Fruit fly (Drosophila melanogaster) whole organism, embryonic: ENCODE data around the gene fan.

Experiments used
- ATbp ChIP-seq: fragments of 200-800 bp; sonication (Bioruptor generic); optimal IDR thresholded peaks from 2 replicates; lab custom pipeline; 2017; ENCODE audit warnings: missing biosample characterization, mild to moderate bottlenecking, missing genetic modification characterization, missing genetic modification reagents
- Blimp-1 ChIP-seq: fragments of 200-800 bp; sonication (Bioruptor generic); optimal IDR thresholded peaks from 3 replicates; lab custom pipeline; 2018; ENCODE audit warnings: missing biosample characterization, missing genetic modification characterization, mild to moderate bottlenecking, moderate library complexity, missing genetic modification reagents
- Bteb2 ChIP-seq: fragments of 200-800 bp; sonication (Bioruptor generic); optimal IDR thresholded peaks from 2 replicates; lab custom pipeline; 2016; ENCODE audit warnings: missing biosample characterization, missing genetic modification characterization
- CG10565 ChIP-seq: fragments of 200-800 bp; sonication (Bioruptor generic); optimal IDR thresholded peaks from 3 replicates; lab custom pipeline; 2016; ENCODE audit warnings: missing biosample characterization, mild to moderate bottlenecking, missing genetic modification characterization
- CG10979 ChIP-seq: fragments of 200-800 bp; sonication (Bioruptor generic); optimal IDR thresholded peaks from 2 replicates; lab custom pipeline; 2018; ENCODE audit warnings: missing biosample characterization, mild to moderate bottlenecking, missing genetic modification characterization, moderate library complexity
- CG12219 ChIP-seq: fragments of 200-800 bp; sonication (Bioruptor generic); optimal IDR thresholded peaks from 3 replicates; lab custom pipeline; 2018; ENCODE audit warnings: missing biosample characterization, mild to moderate bottlenecking, missing genetic modification characterization
- CG16815 ChIP-seq: fragments of 200-800 bp; sonication (Bioruptor generic); optimal IDR thresholded peaks from 3 replicates; lab custom pipeline; 2017; ENCODE audit warnings: missing biosample characterization, mild to moderate bottlenecking, missing genetic modification characterization
- CG17361 ChIP-seq: fragments of 200-800 bp; sonication (Bioruptor generic); IDR thresholded peaks from 3 replicates; pipeline ENCODE4 v1.3.6; 2022; ENCODE audit warnings: missing biosample characterization, missing genetic modification characterization
- CG17568 ChIP-seq: fragments of 200-800 bp; sonication (Bioruptor generic); optimal IDR thresholded peaks from 2 replicates; lab custom pipeline; 2018; ENCODE audit warnings: missing biosample characterization, mild to moderate bottlenecking, missing genetic modification characterization, moderate library complexity
- CG17802 ChIP-seq: fragments of 200-800 bp; sonication (Bioruptor generic); optimal IDR thresholded peaks from 2 replicates; lab custom pipeline; 2018; ENCODE audit warnings: missing biosample characterization, mild to moderate bottlenecking, missing genetic modification characterization, moderate library complexity
- CG43689 ChIP-seq: fragments of 200-800 bp; sonication (Bioruptor generic); IDR thresholded peaks from 2 replicates; pipeline ENCODE4 v1.3.6; 2022; ENCODE audit warnings: missing biosample characterization, missing genetic modification characterization
- CG4730 ChIP-seq: fragments of 200-800 bp; sonication (Bioruptor generic); IDR thresholded peaks from 2 replicates; pipeline ENCODE4 v1.3.6; 2022; ENCODE audit warnings: missing biosample characterization, missing genetic modification characterization
- CG6175 ChIP-seq: fragments of 200-800 bp; sonication (Bioruptor generic); IDR thresholded peaks from 3 replicates; pipeline ENCODE4 v1.3.6; 2022; ENCODE audit warnings: missing biosample characterization, missing genetic modification characterization
- CG6813 ChIP-seq: fragments of 200-800 bp; sonication (Bioruptor generic); optimal IDR thresholded peaks from 2 replicates; lab custom pipeline; 2017; ENCODE audit warnings: missing biosample characterization, missing genetic modification characterization, mild to moderate bottlenecking, moderate library complexity, missing genetic modification reagents
- CG7928 ChIP-seq: fragments of 200-800 bp; sonication (Bioruptor generic); optimal IDR thresholded peaks from 2 replicates; lab custom pipeline; 2017; ENCODE audit warnings: missing biosample characterization, mild to moderate bottlenecking, missing genetic modification characterization
- CG8359 ChIP-seq: fragments of 200-800 bp; sonication (Bioruptor generic); optimal IDR thresholded peaks from 2 replicates; lab custom pipeline; 2017; ENCODE audit warnings: missing biosample characterization, mild to moderate bottlenecking, missing genetic modification characterization, borderline replicate concordance
- E2f2 ChIP-seq: fragments of 200-800 bp; sonication (Bioruptor generic); IDR thresholded peaks from 2 replicates; pipeline ENCODE4 v1.3.6; 2022; ENCODE audit warnings: missing biosample characterization, missing genetic modification characterization
- Eip74EF ChIP-seq, 2 experiments: fragments of 200-800 bp in 1 of 2; fragments of >200 bp in 1 of 2; sonication (Bioruptor generic) in 1 of 2; optimal IDR thresholded peaks; 2 replicates each; lab custom pipeline; 2017 to 2019; ENCODE audit warnings: missing biosample characterization in 2 of 2, missing genetic modification characterization in 2 of 2, mild to moderate bottlenecking in 1 of 2, moderate library complexity in 1 of 2
- Elba2 ChIP-seq: fragments of 200-800 bp; sonication (Bioruptor generic); optimal IDR thresholded peaks from 3 replicates; lab custom pipeline; 2016; ENCODE audit warnings: missing biosample characterization, missing genetic modification characterization
- Fer2 ChIP-seq: fragments of 200-800 bp; sonication (Bioruptor generic); optimal IDR thresholded peaks from 2 replicates; lab custom pipeline; 2018; ENCODE audit warnings: missing biosample characterization, mild to moderate bottlenecking, missing genetic modification characterization, moderate library complexity
- H15 ChIP-seq: fragments of 200-800 bp; sonication (Bioruptor generic); IDR thresholded peaks from 3 replicates; pipeline ENCODE4 v1.3.6; 2022; ENCODE audit warnings: missing biosample characterization, missing genetic modification characterization
- Hmx ChIP-seq: fragments of 200-800 bp; sonication (Bioruptor generic); optimal IDR thresholded peaks from 2 replicates; lab custom pipeline; 2016; ENCODE audit warnings: missing biosample characterization, missing genetic modification characterization
- Hr51 ChIP-seq, 2 experiments: fragments of 200-800 bp; sonication (Bioruptor generic); optimal IDR thresholded peaks; 2 replicates in 1 of 2; 3 replicates in 1 of 2; lab custom pipeline; 2016 to 2018; ENCODE audit warnings: missing biosample characterization in 2 of 2, missing genetic modification characterization in 2 of 2, mild to moderate bottlenecking in 1 of 2, moderate library complexity in 1 of 2
- Jarid2 ChIP-seq: fragments of 200-800 bp; sonication (Bioruptor generic); optimal IDR thresholded peaks from 3 replicates; lab custom pipeline; 2017; ENCODE audit warnings: mild to moderate bottlenecking, missing biosample characterization, missing genetic modification reagents, missing genetic modification characterization
- Lhr ChIP-seq: fragments of 200-800 bp; sonication (Bioruptor generic); optimal IDR thresholded peaks from 3 replicates; lab custom pipeline; 2017; ENCODE audit warnings: mild to moderate bottlenecking, missing biosample characterization, missing genetic modification reagents, missing genetic modification characterization
- Med ChIP-seq: fragments of 200-800 bp; sonication (Bioruptor generic); peaks from one replicate; lab custom pipeline; 2016; ENCODE audit warnings: missing biosample characterization, missing genetic modification characterization, mild to moderate bottlenecking, inconsistent platforms, moderate library complexity
- NC2α ChIP-seq: fragments of 200-800 bp; sonication (Bioruptor generic); optimal IDR thresholded peaks from 2 replicates; lab custom pipeline; 2016; ENCODE audit warnings: missing biosample characterization, missing genetic modification characterization
- NFAT ChIP-seq: fragments of 200-800 bp; sonication (Bioruptor generic); IDR thresholded peaks from 2 replicates; pipeline ENCODE4 v1.3.6; 2022; ENCODE audit warnings: missing biosample characterization, missing genetic modification characterization
- Taf1 ChIP-seq: fragments of 200-800 bp; sonication (Bioruptor generic); IDR thresholded peaks from 2 replicates; pipeline ENCODE4 v1.3.6; 2022; ENCODE audit warnings: missing biosample characterization, missing genetic modification characterization
- Trl ChIP-seq, 3 experiments: fragments of >200 bp in 2 of 3; fragments of 200-800 bp in 1 of 3; sonication (Bioruptor generic) in 1 of 3; optimal IDR thresholded peaks; 2 replicates in 1 of 3; 3 replicates in 2 of 3; lab custom pipeline; 2016 to 2017; ENCODE audit warnings: missing biosample characterization in 1 of 3, missing genetic modification characterization in 1 of 3
- amos ChIP-seq: fragments of 200-800 bp; sonication (Bioruptor generic); IDR thresholded peaks from 2 replicates; pipeline ENCODE4 v1.3.6; 2022; ENCODE audit warnings: missing biosample characterization, missing genetic modification characterization; ENCODE audit not compliant: partially characterized antibody
- ap ChIP-seq: fragments of 200-800 bp; sonication (Bioruptor generic); IDR thresholded peaks from 2 replicates; pipeline ENCODE4 v1.3.6; 2022; ENCODE audit warnings: missing biosample characterization, missing genetic modification characterization
- bigmax ChIP-seq: fragments of 200-800 bp; sonication (Bioruptor generic); optimal IDR thresholded peaks from 2 replicates; lab custom pipeline; 2018; ENCODE audit warnings: missing biosample characterization, mild to moderate bottlenecking, missing genetic modification characterization
- chn ChIP-seq: fragments of 200-800 bp; sonication (Bioruptor generic); optimal IDR thresholded peaks from 2 replicates; lab custom pipeline; 2016; ENCODE audit warnings: missing biosample characterization, missing genetic modification characterization
- crp ChIP-seq, 2 experiments: fragments of 200-800 bp; sonication (Bioruptor generic); optimal IDR thresholded peaks; 2 replicates in 1 of 2; 3 replicates in 1 of 2; lab custom pipeline; 2017; ENCODE audit warnings: missing biosample characterization in 2 of 2, missing genetic modification characterization in 2 of 2, mild to moderate bottlenecking in 1 of 2, moderate library complexity in 1 of 2
- da ChIP-seq: fragments of 200-800 bp; sonication (Bioruptor generic); optimal IDR thresholded peaks from 2 replicates; lab custom pipeline; 2016; ENCODE audit warnings: missing biosample characterization, missing genetic modification characterization
- dmrt11E ChIP-seq: fragments of 200-800 bp; sonication (Bioruptor generic); optimal IDR thresholded peaks from 3 replicates; lab custom pipeline; 2018; ENCODE audit warnings: missing biosample characterization, mild to moderate bottlenecking, missing genetic modification characterization, moderate library complexity
- emc ChIP-seq: fragments of 200-800 bp; sonication (Bioruptor generic); optimal IDR thresholded peaks from 2 replicates; lab custom pipeline; 2016; ENCODE audit warnings: missing biosample characterization, missing genetic modification characterization
- fd96Cb ChIP-seq: fragments of 200-800 bp; sonication (Bioruptor generic); optimal IDR thresholded peaks from 2 replicates; lab custom pipeline; 2018; ENCODE audit warnings: missing biosample characterization, mild to moderate bottlenecking, missing genetic modification characterization, moderate library complexity
- fu2 ChIP-seq: fragments of 200-800 bp; sonication (Bioruptor generic); optimal IDR thresholded peaks from 2 replicates; lab custom pipeline; 2016; ENCODE audit warnings: missing biosample characterization, missing genetic modification characterization
- ham ChIP-seq: fragments of 200-800 bp; sonication (Bioruptor generic); IDR thresholded peaks from 2 replicates; pipeline ENCODE4 v1.3.6; 2022; ENCODE audit warnings: missing biosample characterization, missing genetic modification characterization
- kay ChIP-seq: fragments of 200-800 bp; sonication (Bioruptor generic); optimal IDR thresholded peaks from 2 replicates; lab custom pipeline; 2016; ENCODE audit warnings: missing biosample characterization, missing genetic modification characterization
- lilli ChIP-seq: fragments of 200-800 bp; sonication (Bioruptor generic); optimal IDR thresholded peaks from 3 replicates; lab custom pipeline; 2016; ENCODE audit warnings: missing biosample characterization, missing genetic modification characterization
- luna ChIP-seq: fragments of 200-800 bp; sonication (Bioruptor generic); optimal IDR thresholded peaks from 2 replicates; lab custom pipeline; 2016; ENCODE audit warnings: missing biosample characterization, missing genetic modification characterization
- nau ChIP-seq: fragments of 200-800 bp; sonication (Bioruptor generic); optimal IDR thresholded peaks from 3 replicates; lab custom pipeline; 2017; ENCODE audit warnings: missing biosample characterization, mild to moderate bottlenecking, missing genetic modification characterization, missing genetic modification reagents
- onecut ChIP-seq: fragments of 200-800 bp; sonication (Bioruptor generic); IDR thresholded peaks from 2 replicates; pipeline ENCODE4 v1.3.6; 2022; ENCODE audit warnings: missing biosample characterization, missing genetic modification characterization
- pho ChIP-seq: fragments of 200-800 bp; sonication (Bioruptor generic); optimal IDR thresholded peaks from 2 replicates; lab custom pipeline; 2016; ENCODE audit warnings: missing biosample characterization, missing genetic modification characterization
- tgo ChIP-seq: fragments of 200-800 bp; sonication (Bioruptor generic); IDR thresholded peaks from 3 replicates; pipeline ENCODE4 v1.3.6; 2022; ENCODE audit warnings: missing biosample characterization, missing genetic modification characterization
- ttk ChIP-seq: fragments of 200-800 bp; sonication (Bioruptor generic); IDR thresholded peaks from 2 replicates; pipeline ENCODE4 v2.1.2; 2022; ENCODE audit warnings: missing biosample characterization, missing genetic modification characterization
- tup ChIP-seq: fragments of 200-800 bp; sonication (Bioruptor generic); optimal IDR thresholded peaks from 2 replicates; lab custom pipeline; 2016; ENCODE audit warnings: missing biosample characterization, mild to moderate bottlenecking, missing genetic modification characterization, moderate library complexity
- yki ChIP-seq: fragments of >200 bp; optimal IDR thresholded peaks from 3 replicates; lab custom pipeline; 2018

Gene fan

DNA sequence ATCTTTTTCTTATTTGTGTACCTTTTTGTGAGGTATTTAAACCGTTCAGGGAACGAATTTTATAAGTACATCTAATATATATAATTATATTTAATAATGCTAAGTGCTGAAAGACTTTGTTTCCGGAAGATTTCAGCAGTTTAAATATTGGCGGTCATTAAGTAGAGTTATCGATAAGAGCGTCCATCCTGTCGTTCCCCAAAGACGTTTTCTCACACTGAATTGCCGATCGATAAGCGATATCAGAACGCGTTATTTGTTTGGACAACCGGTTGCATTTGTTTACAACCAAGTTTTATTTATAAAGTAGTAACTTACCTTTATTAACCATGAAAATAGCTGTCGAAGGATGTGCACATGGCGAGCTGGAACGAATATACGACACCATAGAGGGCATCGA, 12.7 kb downstream of the fan start, which contains the start of gene ldbr (continued):
- TF ChIP-seq Lhr (GFP tag; lab: Kevin White, UChicago) = no peak
- no peak for TF ChIP-seq Trl (optimal IDR thresholded peaks at IDR 0.05; lab: Kevin White, UChicago)
- TF ChIP-seq Trl (GFP tag; optimal IDR thresholded peaks at IDR 0.05; lab: Kevin White, UChicago) = no peak
- TF ChIP-seq ATbp = peak; percentile 5
- no peak for TF ChIP-seq nau (GFP tag; lab: Kevin White, UChicago)
- no peak for TF ChIP-seq da (GFP tag; lab: Kevin White, UChicago)
- no peak for TF ChIP-seq CG8359 (GFP tag; lab: Kevin White, UChicago)
- TF ChIP-seq luna (GFP tag; lab: Kevin White, UChicago) = no peak
- no peak for TF ChIP-seq CG17361 (GFP tag; lab: Robert Waterston, UW)
- TF ChIP-seq crp (GFP tag; optimal IDR thresholded peaks at IDR 0.05; lab: Kevin White, UChicago) = peak in 1 of 2 experiments; percentile 38
- TF ChIP-seq CG4730 (GFP tag; lab: Robert Waterston, UW) = no peak
- no peak for TF ChIP-seq CG16815 (GFP tag; lab: Kevin White, UChicago)
- no peak for TF ChIP-seq CG10565 (GFP tag; lab: Kevin White, UChicago)
- TF ChIP-seq Med (GFP tag; lab: Kevin White, UChicago) = peak; percentile 86
- no peak for TF ChIP-seq Elba2 (GFP tag; lab: Kevin White, UChicago)
- no peak for TF ChIP-seq bigmax (GFP tag; lab: Kevin White, UChicago)
- TF ChIP-seq chn (GFP tag; lab: Kevin White, UChicago) = no peak
- no peak for TF ChIP-seq kay (GFP tag; lab: Kevin White, UChicago)
- TF ChIP-seq lilli (GFP tag; lab: Kevin White, UChicago) = peak; percentile 17
- TF ChIP-seq CG17568 (GFP tag; lab: Kevin White, UChicago) = no peak
- no peak for TF ChIP-seq Bteb2
- no peak for TF ChIP-seq CG10979
- TF ChIP-seq NFAT (GFP tag; lab: Robert Waterston, UW) = no peak
- TF ChIP-seq yki (lab: Kevin White, UChicago) = no peak
- TF ChIP-seq Eip74EF (GFP tag; optimal IDR thresholded peaks at IDR 0.05; lab: Kevin White, UChicago) = no peak
- TF ChIP-seq Fer2 (tag; lab: Kevin White, UChicago) = no peak
- no peak for TF ChIP-seq Hmx (GFP tag; lab: Kevin White, UChicago)
- TF ChIP-seq CG6813 (GFP tag; lab: Kevin White, UChicago) = no peak
- TF ChIP-seq fd96Cb (tag; lab: Kevin White, UChicago) = no peak
- no peak for TF ChIP-seq Hr51 (GFP tag; optimal IDR thresholded peaks at IDR 0.05; lab: Kevin White, UChicago)
- TF ChIP-seq Jarid2 (GFP tag; lab: Kevin White, UChicago) = no peak
- TF ChIP-seq E2f2 = peak; percentile 93
- TF ChIP-seq tgo (GFP tag; lab: Robert Waterston, UW) = no peak
- no peak for TF ChIP-seq Taf1 (GFP tag; lab: Robert Waterston, UW)
- no peak for TF ChIP-seq CG7928 (GFP tag; lab: Kevin White, UChicago)
- no peak for TF ChIP-seq Blimp-1
- TF ChIP-seq tup (GFP tag; lab: Kevin White, UChicago) = no peak
- no peak for TF ChIP-seq CG12219 (GFP tag; lab: Kevin White, UChicago)
- TF ChIP-seq dmrt11E (tag; lab: Kevin White, UChicago) = no peak
- no peak for TF ChIP-seq emc (GFP tag; lab: Kevin White, UChicago)
- TF ChIP-seq amos = peak; percentile 50; the same call in 1 of the 2 replicates
- no peak for TF ChIP-seq CG43689 (GFP tag; lab: Robert Waterston, UW)
- no peak for TF ChIP-seq ttk (GFP tag; lab: Robert Waterston, UW)
- peak; percentile 72 for TF ChIP-seq onecut (GFP tag; lab: Robert Waterston, UW)
- TF ChIP-seq CG17802 = no peak
- no peak for TF ChIP-seq CG6175
- no peak for TF ChIP-seq NC2α (GFP tag; lab: Kevin White, UChicago)
- TF ChIP-seq ham = no peak
- no peak for TF ChIP-seq pho
- TF ChIP-seq fu2 (GFP tag; lab: Kevin White, UChicago) = no peak
- TF ChIP-seq ap (GFP tag; lab: Robert Waterston, UW) = no peak
- no peak for TF ChIP-seq H15
